Worm (Caenorhabditis elegans) whole organism, L3 larva: ENCODE data around the gene soc-2.
A peak's percentile ranks its signal among the peaks of the same experiment; 100 is the strongest.

Source experiments
- ZK546.5 ChIP-seq: sonication (generic microtip); optimal IDR thresholded peaks from 2 replicates; lab custom pipeline; 2017; ENCODE audit warnings: missing biosample characterization, missing genetic modification characterization
- aly-2 ChIP-seq: fragments of 150-350 bp; optimal IDR thresholded peaks from 2 replicates; lab custom pipeline; 2014; ENCODE audit warnings: missing biosample characterization, missing genetic modification characterization
- ama-1 ChIP-seq: fragments of 150-350 bp; optimal IDR thresholded peaks from 2 replicates; lab custom pipeline; 2018
- ceh-16 ChIP-seq: sonication (generic microtip); optimal IDR thresholded peaks from 2 replicates; lab custom pipeline; 2017; ENCODE audit warnings: missing biosample characterization, missing genetic modification characterization
- ceh-28 ChIP-seq: fragments of 150-350 bp; optimal IDR thresholded peaks from 2 replicates; lab custom pipeline; 2014; ENCODE audit warnings: missing biosample characterization, missing genetic modification reagents, missing genetic modification characterization
- ceh-9 ChIP-seq: sonication (generic microtip); optimal IDR thresholded peaks from 2 replicates; lab custom pipeline; 2018; ENCODE audit warnings: missing biosample characterization, missing genetic modification characterization
- daf-12 ChIP-seq: fragments of 150-350 bp; optimal IDR thresholded peaks from 2 replicates; lab custom pipeline; 2014; ENCODE audit warnings: missing biosample characterization, missing genetic modification reagents, missing genetic modification characterization
- egl-5 ChIP-seq: fragments of 150-350 bp; optimal IDR thresholded peaks from 2 replicates; lab custom pipeline; 2017; ENCODE audit warnings: missing biosample characterization, missing genetic modification reagents, missing genetic modification characterization, inconsistent platforms
- elt-1 ChIP-seq: fragments of 150-350 bp; optimal IDR thresholded peaks from 2 replicates; lab custom pipeline; 2014; ENCODE audit warnings: missing biosample characterization, missing genetic modification characterization
- elt-2 ChIP-seq: sonication (generic microtip); optimal IDR thresholded peaks from 2 replicates; lab custom pipeline; 2016; ENCODE audit warnings: missing genetic modification reagents, mild to moderate bottlenecking, missing genetic modification characterization, missing compliant biosample characterization
- elt-3 ChIP-seq, 3 experiments: fragments of 150-350 bp in 1 of 3; sonication (generic microtip) in 2 of 3; optimal IDR thresholded peaks; 2 replicates in 2 of 3; 4 replicates in 1 of 3; lab custom pipeline; 2014 to 2017; ENCODE audit warnings: missing biosample characterization in 3 of 3, missing genetic modification characterization in 3 of 3
- eor-1 ChIP-seq, 2 experiments: fragments of 150-350 bp; optimal IDR thresholded peaks; 2 replicates each; lab custom pipeline; 2014 to 2018; ENCODE audit warnings: missing biosample characterization in 2 of 2, missing genetic modification characterization in 2 of 2
- fkh-10 ChIP-seq: sonication (generic microtip); optimal IDR thresholded peaks from 2 replicates; lab custom pipeline; 2017; ENCODE audit warnings: missing biosample characterization, missing genetic modification reagents, missing genetic modification characterization
- fkh-2 ChIP-seq: fragments of 150-350 bp; optimal IDR thresholded peaks from 2 replicates; lab custom pipeline; 2014; ENCODE audit warnings: missing biosample characterization, missing genetic modification reagents, missing genetic modification characterization
- fos-1 ChIP-seq: fragments of 150-350 bp; optimal IDR thresholded peaks from 2 replicates; lab custom pipeline; 2014; ENCODE audit warnings: missing biosample characterization, missing genetic modification characterization
- hmg-11 ChIP-seq: sonication (generic microtip); optimal IDR thresholded peaks from 2 replicates; lab custom pipeline; 2016; ENCODE audit warnings: missing genetic modification characterization, missing compliant biosample characterization
- jun-1 ChIP-seq: fragments of 150-350 bp; optimal IDR thresholded peaks from 2 replicates; lab custom pipeline; 2014; ENCODE audit warnings: missing biosample characterization, missing genetic modification reagents, missing genetic modification characterization
- lin-39 ChIP-seq: fragments of 150-350 bp; optimal IDR thresholded peaks from 2 replicates; lab custom pipeline; 2018; ENCODE audit warnings: missing biosample characterization, missing genetic modification reagents, missing genetic modification characterization
- lsy-12 ChIP-seq: sonication (generic microtip); optimal IDR thresholded peaks from 2 replicates; lab custom pipeline; 2016; ENCODE audit warnings: mild to moderate bottlenecking, missing genetic modification characterization, missing compliant biosample characterization
- mdl-1 ChIP-seq: fragments of 150-350 bp; optimal IDR thresholded peaks from 2 replicates; lab custom pipeline; 2014; ENCODE audit warnings: missing biosample characterization, missing genetic modification characterization
- mml-1 ChIP-seq: fragments of 150-350 bp; sonication (generic microtip); optimal IDR thresholded peaks from 3 replicates; lab custom pipeline; 2014; ENCODE audit warnings: missing biosample characterization, missing genetic modification characterization
- nfya-1 ChIP-seq: sonication (generic microtip); optimal IDR thresholded peaks from 2 replicates; lab custom pipeline; 2017; ENCODE audit warnings: missing genetic modification characterization, mild to moderate bottlenecking, missing compliant biosample characterization, antibody characterized with exemption, moderate library complexity; ENCODE audit not compliant: insufficient read depth
- nhr-12 ChIP-seq: fragments of 150-350 bp; optimal IDR thresholded peaks from 2 replicates; lab custom pipeline; 2014; ENCODE audit warnings: missing biosample characterization, missing genetic modification characterization
- nhr-23 ChIP-seq: fragments of 150-350 bp; optimal IDR thresholded peaks from 2 replicates; lab custom pipeline; 2014; ENCODE audit warnings: missing biosample characterization, missing genetic modification reagents, missing genetic modification characterization
- nhr-237 ChIP-seq: fragments of 150-350 bp; optimal IDR thresholded peaks from 2 replicates; lab custom pipeline; 2014; ENCODE audit warnings: missing biosample characterization, missing genetic modification characterization
- nhr-25 ChIP-seq: sonication (generic microtip); optimal IDR thresholded peaks from 2 replicates; lab custom pipeline; 2017; ENCODE audit warnings: missing biosample characterization, missing genetic modification characterization
- nhr-28 ChIP-seq: fragments of 150-350 bp; optimal IDR thresholded peaks from 2 replicates; lab custom pipeline; 2014; ENCODE audit warnings: missing biosample characterization, missing genetic modification characterization
- nhr-67 ChIP-seq: fragments of 150-350 bp; optimal IDR thresholded peaks from 2 replicates; lab custom pipeline; 2014; ENCODE audit warnings: missing biosample characterization, missing genetic modification characterization
- nhr-76 ChIP-seq: fragments of 150-350 bp; sonication (generic microtip); optimal IDR thresholded peaks from 5 replicates; lab custom pipeline; 2014; ENCODE audit warnings: missing biosample characterization, missing genetic modification characterization
- nhr-77 ChIP-seq: fragments of 150-350 bp; optimal IDR thresholded peaks from 2 replicates; lab custom pipeline; 2014; ENCODE audit warnings: missing biosample characterization, missing genetic modification characterization
- skn-1 ChIP-seq: fragments of 150-350 bp; optimal IDR thresholded peaks from 2 replicates; lab custom pipeline; 2014; ENCODE audit warnings: missing biosample characterization, missing genetic modification characterization
- unc-39 ChIP-seq: sonication (generic microtip); optimal IDR thresholded peaks from 4 replicates; lab custom pipeline; 2017; ENCODE audit warnings: missing biosample characterization, missing genetic modification characterization
- zag-1 ChIP-seq: fragments of 150-350 bp; optimal IDR thresholded peaks from 2 replicates; lab custom pipeline; 2014; ENCODE audit warnings: missing biosample characterization, missing genetic modification characterization
- ztf-11 ChIP-seq: fragments of 150-350 bp; optimal IDR thresholded peaks from 2 replicates; lab custom pipeline; 2014; ENCODE audit warnings: missing biosample characterization, missing genetic modification characterization
- ztf-4 ChIP-seq: fragments of 150-350 bp; optimal IDR thresholded peaks from 2 replicates; lab custom pipeline; 2014; ENCODE audit warnings: missing biosample characterization, missing genetic modification characterization

Gene soc-2

ce11 chrIV:5183755-5184166 lies 31.5 kb upstream of the soc-2 start, which contains the start of gene W03F8.4 (continued):
- TF ChIP-seq eor-1 (tag; optimal IDR thresholded peaks at IDR 0.05; lab: Kevin White, UChicago): no peak
- TF ChIP-seq nhr-237 (tag; lab: Kevin White, UChicago): no peak
- TF ChIP-seq unc-39 (tag; lab: Kevin White, UChicago): no peak
- TF ChIP-seq elt-2 (tag; lab: Kevin White, UChicago): peak; percentile 62
- TF ChIP-seq mml-1 (tag; lab: Kevin White, UChicago): no peak
- no peak for TF ChIP-seq daf-12 (tag; lab: Kevin White, UChicago)
- TF ChIP-seq nfya-1 (tag; lab: Kevin White, UChicago): peak; percentile 91
- no peak for TF ChIP-seq ceh-9 (tag; lab: Kevin White, UChicago)
- TF ChIP-seq nhr-77 (tag; lab: Kevin White, UChicago): peak; percentile 74
- TF ChIP-seq ceh-28 (tag; lab: Kevin White, UChicago): peak; percentile 87
- no peak for TF ChIP-seq ceh-16 (tag; lab: Kevin White, UChicago)
- TF ChIP-seq aly-2: peak; percentile 28

DNA sequence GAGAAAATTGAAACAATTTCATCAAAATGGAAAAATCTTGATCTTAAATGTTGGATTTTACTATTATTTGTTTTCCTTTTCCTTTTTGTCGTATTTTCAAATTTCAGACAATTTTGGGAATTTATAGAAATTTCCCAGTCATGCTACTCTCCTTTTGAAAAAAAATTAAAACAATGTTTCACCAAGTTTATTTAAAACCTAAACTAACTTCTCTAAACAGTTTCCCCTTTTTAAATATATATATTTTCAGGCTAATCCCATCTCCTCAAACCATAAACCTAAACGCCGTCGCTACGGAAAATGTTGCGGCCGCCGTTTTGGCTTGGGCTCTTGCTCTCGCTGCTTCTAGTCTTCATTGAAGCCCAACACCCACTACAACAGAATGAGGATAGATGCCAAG lies 20.7 kb upstream of the soc-2 start, which contains the start of gene lam-1:
TSS of gene lam-1 (plus strand) at position 301 of the 400 bp plus-strand sequence.
- TF ChIP-seq elt-3 (tag; optimal IDR thresholded peaks at IDR 0.05; lab: Kevin White, UChicago) (no peak), mdl-1 (tag; lab: Kevin White, UChicago) (no peak), ztf-4 (tag; lab: Kevin White, UChicago) (no peak), fkh-10 (GFP tag; lab: Kevin White, UChicago) (no peak), nhr-67 (tag; lab: Kevin White, UChicago) (no peak), nhr-237 (tag; lab: Kevin White, UChicago) (no peak), ztf-11 (tag; lab: Kevin White, UChicago) (no peak), nhr-76 (tag; lab: Kevin White, UChicago) (no peak), zag-1 (tag; lab: Kevin White, UChicago) (no peak), unc-39 (tag; lab: Kevin White, UChicago) (no peak), aly-2 (no peak), hmg-11 (tag; lab: Kevin White, UChicago) (no peak), nhr-28 (tag; lab: Kevin White, UChicago) (no peak), lsy-12 (tag; lab: Kevin White, UChicago) (no peak), nhr-23 (tag; lab: Kevin White, UChicago) (no peak), lin-39 (tag; lab: Kevin White, UChicago) (no peak), ama-1 (no peak), fos-1 (tag; lab: Kevin White, UChicago) (no peak), ceh-16 (tag; lab: Kevin White, UChicago) (no peak), elt-1 (tag; lab: Kevin White, UChicago) (no peak)

DNA sequence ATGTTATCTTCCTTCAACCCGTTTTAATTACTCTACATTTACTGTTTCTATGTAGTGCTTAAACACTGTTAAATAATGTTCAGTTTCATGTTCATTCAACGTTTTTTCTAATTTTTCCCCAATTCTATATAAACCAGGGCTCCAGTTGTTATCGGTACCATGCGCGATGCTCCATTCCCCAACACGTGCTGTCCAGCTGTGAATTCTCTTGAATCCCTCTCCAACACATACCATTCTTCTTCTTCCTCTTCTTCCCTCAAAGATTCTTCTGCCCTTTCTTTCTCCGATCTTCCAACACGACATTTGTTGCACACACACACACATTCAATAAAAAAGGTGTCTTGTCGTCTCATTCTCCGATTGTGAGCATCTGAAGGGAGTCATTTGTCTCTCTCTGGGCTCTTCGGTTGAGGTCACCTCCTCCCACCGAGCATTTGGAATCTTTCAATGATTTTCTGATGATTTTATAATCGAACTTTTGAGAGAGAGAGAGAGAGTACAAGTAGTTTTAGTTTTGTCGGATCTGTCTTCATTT lies 19.8 kb upstream of the soc-2 start:
- TF ChIP-seq nfya-1 (tag; lab: Kevin White, UChicago) (peak; percentile 19), elt-3 (tag; optimal IDR thresholded peaks at IDR 0.05; lab: Kevin White, UChicago) (no peak)

DNA sequence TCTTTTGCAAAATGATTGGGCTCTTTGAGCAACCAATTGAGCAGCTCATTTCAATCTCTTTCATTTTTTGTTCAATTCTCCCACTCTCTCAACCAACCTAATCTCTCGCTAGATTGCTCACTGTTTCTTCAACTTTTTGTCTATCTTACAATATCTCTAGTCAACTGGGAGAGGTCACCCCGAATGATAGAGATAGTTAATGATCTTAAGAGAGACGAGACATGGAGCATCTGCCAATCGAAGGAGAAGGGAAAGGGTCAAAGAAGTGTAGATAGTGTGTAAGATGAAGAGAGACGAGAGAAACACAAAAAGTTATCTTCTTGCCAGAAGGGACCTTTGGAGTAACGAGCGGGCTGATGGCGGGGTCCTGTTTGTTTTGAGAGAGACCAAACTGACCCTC lies 17.0 kb upstream of the soc-2 start:
- TF ChIP-seq skn-1 (tag; lab: Kevin White, UChicago) (no peak), nfya-1 (tag; lab: Kevin White, UChicago) (peak; percentile 29)

- TF ChIP-seq nhr-77 (tag; lab: Kevin White, UChicago): no peak
- TF ChIP-seq elt-2 (tag; lab: Kevin White, UChicago): no peak
- TF ChIP-seq nhr-25 (tag; lab: Kevin White, UChicago): no peak
- TF ChIP-seq jun-1 (tag; lab: Kevin White, UChicago): no peak
- no peak for TF ChIP-seq nhr-23 (tag; lab: Kevin White, UChicago)
- no peak for TF ChIP-seq nfya-1 (tag; lab: Kevin White, UChicago)
- TF ChIP-seq ZK546.5 (tag; lab: Kevin White, UChicago): no peak
- TF ChIP-seq daf-12 (tag; lab: Kevin White, UChicago): no peak
- TF ChIP-seq fkh-2 (tag; lab: Kevin White, UChicago): no peak
- TF ChIP-seq nhr-28 (tag; lab: Kevin White, UChicago): no peak
- TF ChIP-seq egl-5 (tag; lab: Kevin White, UChicago): no peak
- TF ChIP-seq nhr-12 (tag; lab: Kevin White, UChicago): no peak
- no peak for TF ChIP-seq nhr-76 (tag; lab: Kevin White, UChicago)
These were observed 13.7 kb upstream of the soc-2 start, which contains the start of gene ptp-5.1 for ce11 chrIV:5166030-5166429. ptp-5.1 (plus strand) TSS chrIV:5166330.
